Worm (Caenorhabditis elegans) whole organism, L2 larva: ENCODE data around the gene saeg-1.
A peak's percentile ranks its signal among the peaks of the same experiment; 100 is the strongest.

Source experiments
- C34F6.9 ChIP-seq: fragments of 150-350 bp; optimal IDR thresholded peaks from 2 replicates; lab custom pipeline; 2014; ENCODE audit warnings: missing biosample characterization, missing genetic modification characterization
- F13H6.1 ChIP-seq: sonication (generic microtip); optimal IDR thresholded peaks from 2 replicates; lab custom pipeline; 2016; ENCODE audit warnings: missing genetic modification characterization, missing compliant biosample characterization
- Y55F3AM.14 ChIP-seq: fragments of 200-800 bp; sonication (Bioruptor generic); optimal IDR thresholded peaks from 2 replicates; lab custom pipeline; 2018; ENCODE audit warnings: mild to moderate bottlenecking, missing genetic modification characterization, missing compliant biosample characterization
- ZK546.5 ChIP-seq: sonication (generic microtip); optimal IDR thresholded peaks from 2 replicates; lab custom pipeline; 2017; ENCODE audit warnings: missing biosample characterization, missing genetic modification characterization
- alr-1 ChIP-seq: fragments of 150-350 bp; optimal IDR thresholded peaks from 2 replicates; lab custom pipeline; 2014; ENCODE audit warnings: missing biosample characterization, missing genetic modification characterization
- ama-1 ChIP-seq: fragments of 150-350 bp; optimal IDR thresholded peaks from 2 replicates; lab custom pipeline; 2018; ENCODE audit warnings: inconsistent platforms
- blmp-1 ChIP-seq: sonication (generic microtip); optimal IDR thresholded peaks from 2 replicates; lab custom pipeline; 2017; ENCODE audit warnings: missing genetic modification characterization, mild to moderate bottlenecking, missing compliant biosample characterization, antibody characterized with exemption, moderate library complexity; ENCODE audit not compliant: insufficient read depth
- ceh-16 ChIP-seq: fragments of 150-350 bp; optimal IDR thresholded peaks from 2 replicates; lab custom pipeline; 2014; ENCODE audit warnings: missing biosample characterization, missing genetic modification characterization
- ceh-82 ChIP-seq: fragments of 150-350 bp; optimal IDR thresholded peaks from 2 replicates; lab custom pipeline; 2014; ENCODE audit warnings: missing biosample characterization, missing genetic modification characterization
- crh-2 ChIP-seq: sonication (generic microtip); optimal IDR thresholded peaks from 2 replicates; lab custom pipeline; 2017; ENCODE audit warnings: missing biosample characterization, missing genetic modification characterization
- dmd-4 ChIP-seq: sonication (generic microtip); optimal IDR thresholded peaks from 2 replicates; lab custom pipeline; 2017; ENCODE audit warnings: missing biosample characterization, missing genetic modification characterization
- egl-27 ChIP-seq: sonication (generic microtip); optimal IDR thresholded peaks from 3 replicates; lab custom pipeline; 2017; ENCODE audit warnings: missing biosample characterization, missing genetic modification reagents, missing genetic modification characterization
- elt-1 ChIP-seq: fragments of 150-350 bp; optimal IDR thresholded peaks from 2 replicates; lab custom pipeline; 2014; ENCODE audit warnings: missing biosample characterization, missing genetic modification characterization
- fos-1 ChIP-seq: fragments of 150-350 bp; optimal IDR thresholded peaks from 2 replicates; lab custom pipeline; 2014; ENCODE audit warnings: missing biosample characterization, missing genetic modification characterization
- gmeb-1 ChIP-seq: fragments of 150-350 bp; optimal IDR thresholded peaks from 2 replicates; lab custom pipeline; 2014; ENCODE audit warnings: missing biosample characterization, missing genetic modification characterization
- lin-39 ChIP-seq: fragments of 150-350 bp; optimal IDR thresholded peaks from 2 replicates; lab custom pipeline; 2014; ENCODE audit warnings: missing biosample characterization, missing genetic modification reagents, missing genetic modification characterization
- lsy-2 ChIP-seq, 2 experiments: fragments of 150-350 bp in 1 of 2; sonication (generic microtip) in 1 of 2; optimal IDR thresholded peaks; 2 replicates each; lab custom pipeline; 2014 to 2017; ENCODE audit warnings: missing biosample characterization in 2 of 2, missing genetic modification characterization in 2 of 2
- mab-5 ChIP-seq: fragments of 150-350 bp; optimal IDR thresholded peaks from 2 replicates; lab custom pipeline; 2014; ENCODE audit warnings: missing biosample characterization, missing genetic modification characterization
- mbf-1 ChIP-seq: sonication (generic microtip); optimal IDR thresholded peaks from 2 replicates; lab custom pipeline; 2017; ENCODE audit warnings: missing biosample characterization, missing genetic modification characterization
- nhr-10 ChIP-seq: sonication (generic microtip); optimal IDR thresholded peaks from 2 replicates; lab custom pipeline; 2017; ENCODE audit warnings: missing biosample characterization, missing genetic modification characterization
- nhr-11 ChIP-seq: fragments of 150-350 bp; optimal IDR thresholded peaks from 2 replicates; lab custom pipeline; 2014; ENCODE audit warnings: missing biosample characterization, missing genetic modification characterization
- nhr-12 ChIP-seq: fragments of 150-350 bp; optimal IDR thresholded peaks from 2 replicates; lab custom pipeline; 2014; ENCODE audit warnings: missing biosample characterization, missing genetic modification characterization
- nhr-129 ChIP-seq: fragments of 150-350 bp; optimal IDR thresholded peaks from 2 replicates; lab custom pipeline; 2014; ENCODE audit warnings: missing biosample characterization, missing genetic modification characterization
- nhr-21 ChIP-seq: fragments of 150-350 bp; optimal IDR thresholded peaks from 2 replicates; lab custom pipeline; 2014; ENCODE audit warnings: missing biosample characterization, missing genetic modification characterization
- nhr-237 ChIP-seq: fragments of 150-350 bp; optimal IDR thresholded peaks from 2 replicates; lab custom pipeline; 2014; ENCODE audit warnings: missing biosample characterization, missing genetic modification characterization
- nhr-25 ChIP-seq: fragments of 150-350 bp; sonication (generic microtip); optimal IDR thresholded peaks from 3 replicates; lab custom pipeline; 2014; ENCODE audit warnings: missing biosample characterization, missing genetic modification characterization
- nhr-6 ChIP-seq: fragments of 150-350 bp; optimal IDR thresholded peaks from 2 replicates; lab custom pipeline; 2014; ENCODE audit warnings: missing biosample characterization, missing genetic modification characterization
- nhr-77 ChIP-seq: fragments of 150-350 bp; optimal IDR thresholded peaks from 2 replicates; lab custom pipeline; 2014; ENCODE audit warnings: missing biosample characterization, missing genetic modification characterization
- peb-1 ChIP-seq: fragments of 150-350 bp; optimal IDR thresholded peaks from 2 replicates; lab custom pipeline; 2014; ENCODE audit warnings: missing biosample characterization, missing genetic modification characterization
- sem-4 ChIP-seq: fragments of 150-350 bp; optimal IDR thresholded peaks from 2 replicates; lab custom pipeline; 2014; ENCODE audit warnings: missing biosample characterization, missing genetic modification reagents, missing genetic modification characterization
- skn-1 ChIP-seq: sonication (generic microtip); optimal IDR thresholded peaks from 2 replicates; lab custom pipeline; 2017; ENCODE audit warnings: missing biosample characterization, missing genetic modification characterization
- sma-9 ChIP-seq, 2 experiments: fragments of 150-350 bp in 1 of 2; sonication (generic microtip) in 1 of 2; optimal IDR thresholded peaks; 2 replicates each; lab custom pipeline; 2014 to 2016; ENCODE audit warnings: missing genetic modification characterization in 2 of 2, mild to moderate bottlenecking in 1 of 2, missing biosample characterization in 1 of 2, missing compliant biosample characterization in 1 of 2, missing genetic modification reagents in 1 of 2, moderate library complexity in 1 of 2
- unc-39 ChIP-seq: fragments of 150-350 bp; optimal IDR thresholded peaks from 2 replicates; lab custom pipeline; 2014; ENCODE audit warnings: missing biosample characterization, missing genetic modification characterization
- unc-55 ChIP-seq: fragments of 150-350 bp; sonication (generic microtip); optimal IDR thresholded peaks from 3 replicates; lab custom pipeline; 2014; ENCODE audit warnings: missing biosample characterization, missing genetic modification reagents, missing genetic modification characterization
- unc-62 ChIP-seq: fragments of 150-350 bp; optimal IDR thresholded peaks from 2 replicates; lab custom pipeline; 2014; ENCODE audit warnings: missing biosample characterization, missing genetic modification reagents, missing genetic modification characterization
- ztf-1 ChIP-seq: fragments of 200-800 bp; sonication (Bioruptor generic); conservative IDR thresholded peaks from 2 replicates; pipeline ENCODE4 v1.3.6; 2022; ENCODE audit warnings: missing genetic modification characterization, missing compliant biosample characterization
- ztf-11 ChIP-seq: sonication (generic microtip); optimal IDR thresholded peaks from 2 replicates; lab custom pipeline; 2017; ENCODE audit warnings: missing biosample characterization, missing genetic modification characterization
- ztf-4 ChIP-seq: fragments of 150-350 bp; optimal IDR thresholded peaks from 2 replicates; lab custom pipeline; 2014; ENCODE audit warnings: missing biosample characterization, missing genetic modification characterization

Gene saeg-1

DNA sequence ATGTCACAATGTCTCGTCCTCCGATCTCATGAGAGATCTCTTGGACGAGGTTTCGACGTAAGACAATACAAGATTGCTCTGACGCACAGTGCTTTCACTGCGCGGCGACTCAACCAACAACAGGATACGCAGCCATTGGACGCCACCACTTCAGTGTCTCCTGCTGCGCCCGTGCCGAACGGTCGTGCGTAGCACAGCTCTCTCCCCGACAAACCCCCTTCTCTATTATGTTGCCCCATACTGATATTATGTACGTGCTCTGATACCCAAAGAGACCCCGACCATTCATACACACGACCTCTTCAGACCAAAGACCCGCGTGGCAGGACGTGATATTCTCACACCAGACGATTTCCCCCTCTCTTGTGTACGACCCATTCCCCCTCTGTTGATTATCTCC is 841 bp upstream of the saeg-1 start:
- TF ChIP-seq Y55F3AM.14: peak; percentile 30

DNA sequence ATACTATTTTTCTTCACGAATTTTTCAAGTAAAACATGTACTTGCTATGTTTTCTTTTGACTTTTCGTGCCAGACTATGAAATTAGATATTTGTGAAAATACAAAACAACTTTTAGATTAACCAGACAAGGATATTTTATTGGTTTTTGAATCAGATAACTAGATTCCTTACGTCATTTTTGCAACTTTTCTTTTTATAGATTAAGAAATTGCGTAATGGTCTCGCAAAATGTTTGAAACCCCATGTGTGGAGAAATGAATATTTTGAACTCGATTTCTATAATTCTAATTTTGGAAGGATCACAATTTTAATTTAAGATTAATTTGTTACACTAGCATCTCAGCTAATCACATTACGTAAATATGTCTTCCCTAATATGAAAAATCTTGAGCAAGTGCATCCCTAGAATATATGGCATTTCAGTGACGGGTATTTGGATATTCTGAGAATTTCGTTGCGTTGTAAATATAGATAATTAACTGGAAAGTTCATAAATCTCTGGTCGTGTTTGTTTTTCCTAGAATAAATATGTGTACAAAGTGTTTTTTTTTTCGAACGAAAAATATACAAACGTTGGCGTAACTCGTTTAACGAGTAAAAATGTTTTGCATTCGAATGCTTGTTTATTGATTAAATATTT is 2.9 kb downstream of the saeg-1 start:
- TF ChIP-seq ceh-82 (tag; lab: Kevin White, UChicago) (no peak), nhr-77 (tag; lab: Kevin White, UChicago) (no peak), sma-9 (GFP tag; optimal IDR thresholded peaks at IDR 0.05; lab: Kevin White, UChicago) (peak; percentile 44), sma-9 (tag; optimal IDR thresholded peaks at IDR 0.05; lab: Kevin White, UChicago) (no peak), nhr-21 (tag; lab: Kevin White, UChicago) (peak; percentile 8), sem-4 (tag; lab: Kevin White, UChicago) (no peak), unc-39 (tag; lab: Kevin White, UChicago) (no peak), crh-2 (tag; lab: Kevin White, UChicago) (no peak), nhr-10 (tag; lab: Kevin White, UChicago) (no peak), ama-1 (lab: Kevin White, UChicago) (no peak), ceh-16 (tag; lab: Kevin White, UChicago) (no peak), unc-62 (GFP tag; lab: Kevin White, UChicago) (no peak), mab-5 (tag; lab: Kevin White, UChicago) (no peak), ztf-1 (GFP tag; lab: Robert Waterston, UW) (no peak), mbf-1 (tag; lab: Kevin White, UChicago) (no peak), dmd-4 (tag; lab: Kevin White, UChicago) (no peak)
- TF ChIP-seq, all 48 proteins: peak for 2

DNA sequence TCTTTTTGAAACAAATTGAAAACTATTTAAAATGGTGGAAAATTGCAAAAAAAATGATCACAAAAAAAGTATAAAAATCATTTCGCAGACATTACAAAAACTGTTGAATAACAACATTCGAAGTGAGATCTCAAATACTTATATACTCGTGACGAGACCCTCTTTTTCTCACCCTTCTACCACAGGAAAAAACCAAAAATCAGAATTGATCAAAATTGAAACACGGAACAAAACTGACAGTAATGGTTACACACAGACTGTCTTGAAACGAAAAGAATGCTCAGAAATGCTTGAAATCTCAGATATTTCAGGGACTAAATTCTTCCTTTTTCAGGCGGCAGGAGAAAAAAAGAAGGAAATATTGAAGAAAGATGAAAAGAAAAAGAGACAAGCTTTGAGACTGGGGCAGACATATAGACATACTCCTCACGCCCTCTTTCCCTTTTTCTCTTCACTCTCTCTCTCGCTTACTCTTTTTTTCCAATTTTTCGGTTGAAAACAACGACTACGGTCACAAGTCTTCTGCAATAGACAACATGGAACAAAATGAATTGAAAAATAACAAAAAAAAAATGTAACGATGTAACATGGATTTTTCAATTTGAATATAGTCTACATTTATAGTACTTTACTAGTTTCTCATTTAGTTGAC is 3.8 kb downstream of the saeg-1 start:
- TF ChIP-seq lsy-2 (tag; optimal IDR thresholded peaks at IDR 0.05; lab: Kevin White, UChicago) (peak in 1 of 2 experiments; percentile 36), F13H6.1 (tag; lab: Kevin White, UChicago) (peak; percentile 7), Y55F3AM.14 (peak; percentile 54), nhr-129 (peak; percentile 74), nhr-21 (tag; lab: Kevin White, UChicago) (no peak), C34F6.9 (tag; lab: Kevin White, UChicago) (peak; percentile 71), ceh-82 (tag; lab: Kevin White, UChicago) (no peak), unc-55 (GFP tag; lab: Kevin White, UChicago) (peak; percentile 41), ztf-4 (tag; lab: Kevin White, UChicago) (peak; percentile 38), sma-9 (GFP tag; optimal IDR thresholded peaks at IDR 0.05; lab: Kevin White, UChicago) (peak; percentile 37), sma-9 (tag; optimal IDR thresholded peaks at IDR 0.05; lab: Kevin White, UChicago) (no peak), peb-1 (no peak), ceh-16 (tag; lab: Kevin White, UChicago) (no peak), ZK546.5 (tag; lab: Kevin White, UChicago) (no peak), skn-1 (tag; lab: Kevin White, UChicago) (no peak)

ce11 chrV:10860526-10861037 is 4.9 kb downstream of the saeg-1 start:
- TF ChIP-seq gmeb-1 (tag; lab: Kevin White, UChicago): no peak
- no peak for TF ChIP-seq unc-39 (tag; lab: Kevin White, UChicago)
- no peak for TF ChIP-seq ama-1 (lab: Kevin White, UChicago)
- TF ChIP-seq sma-9 (GFP tag; optimal IDR thresholded peaks at IDR 0.05; lab: Kevin White, UChicago): peak; percentile 72
- no peak for TF ChIP-seq sma-9 (tag; optimal IDR thresholded peaks at IDR 0.05; lab: Kevin White, UChicago)
- no peak for TF ChIP-seq mbf-1 (tag; lab: Kevin White, UChicago)
- no peak for TF ChIP-seq alr-1 (tag; lab: Kevin White, UChicago)
- TF ChIP-seq blmp-1 (tag; lab: Kevin White, UChicago): peak; percentile 18
- TF ChIP-seq nhr-10 (tag; lab: Kevin White, UChicago): no peak
- TF ChIP-seq ceh-16 (tag; lab: Kevin White, UChicago): peak; percentile 52
- no peak for TF ChIP-seq ceh-82 (tag; lab: Kevin White, UChicago)
- no peak for TF ChIP-seq elt-1 (tag; lab: Kevin White, UChicago)
- no peak for TF ChIP-seq nhr-237 (tag; lab: Kevin White, UChicago)
- no peak for TF ChIP-seq lin-39
- peak; percentile 17 for TF ChIP-seq nhr-25
- TF ChIP-seq nhr-11: no peak
- no peak for TF ChIP-seq ztf-11
- TF ChIP-seq egl-27 (tag; lab: Kevin White, UChicago): peak; percentile 41
- TF ChIP-seq nhr-6 (tag; lab: Kevin White, UChicago): no peak
- TF ChIP-seq ZK546.5 (tag; lab: Kevin White, UChicago): no peak
- no peak for TF ChIP-seq C34F6.9 (tag; lab: Kevin White, UChicago)
- no peak for TF ChIP-seq nhr-12
- no peak for TF ChIP-seq unc-55 (GFP tag; lab: Kevin White, UChicago)
- TF ChIP-seq fos-1 (tag; lab: Kevin White, UChicago): no peak
- TF ChIP-seq, all 48 proteins: peak for 5
